Fruit fly (Drosophila melanogaster): ENCODE measurements around the gene CG16952.
A peak's percentile ranks its signal among the peaks of the same experiment; 100 is the strongest.

CG16952 gene

dm6 chrX:15860479-15860878 lies 9.5 kb upstream of the CG16952 start (continued):
- TF ChIP-seq CG4820 (GFP tag; optimal IDR thresholded peaks at IDR 0.05) (no peak), br (optimal IDR thresholded peaks at IDR 0.05) (no peak), CG16813 (GFP tag; IDR thresholded peaks at IDR 0.05; ENCODE audit: partially characterized antibody) (0 out of 3 replicates have a peak, but pooled peaks have one; percentile 14), trh (GFP tag; optimal IDR thresholded peaks at IDR 0.05) (no peak), Dref (GFP tag; IDR thresholded peaks at IDR 0.05) (peak; percentile 37; the same call in 1 of the 2 replicates), az2 (GFP tag; optimal IDR thresholded peaks at IDR 0.05) (no peak), CG30403 (GFP tag; optimal IDR thresholded peaks at IDR 0.05) (no peak), CkIIα-i1 (GFP tag; IDR thresholded peaks at IDR 0.05) (no peak), Hmr (GFP tag; optimal IDR thresholded peaks at IDR 0.05) (peak; percentile 61), wek (GFP tag; optimal IDR thresholded peaks at IDR 0.05) (no peak), Poxn (GFP tag; IDR thresholded peaks at IDR 0.05) (no peak), CG1233 (GFP tag; optimal IDR thresholded peaks at IDR 0.05) (no peak), Ravus (GFP tag; IDR thresholded peaks at IDR 0.05) (no peak), vvl (GFP tag; IDR thresholded peaks at IDR 0.05) (peak; percentile 49), tx (GFP tag; optimal IDR thresholded peaks at IDR 0.05) (no peak), CG14860 (GFP tag; IDR thresholded peaks at IDR 0.05; ENCODE audit: partially characterized antibody) (no peak), CG10543 (GFP tag; optimal IDR thresholded peaks at IDR 0.05) (peak; percentile 57), sens-2 (GFP tag; IDR thresholded peaks at IDR 0.05) (no peak), CG10654 (GFP tag; optimal IDR thresholded peaks at IDR 0.05) (no peak), CG3847 (GFP tag; IDR thresholded peaks at IDR 0.05) (peak; percentile 31; the same call in 1 of the 2 replicates), Ssrp (tag; optimal IDR thresholded peaks at IDR 0.05) (no peak), CG1792 (GFP tag; optimal IDR thresholded peaks at IDR 0.05) (no peak), bowl (GFP tag; IDR thresholded peaks at IDR 0.05) (no peak), CG4404 (GFP tag; IDR thresholded peaks at IDR 0.05) (no peak), CG8944 (GFP tag; optimal IDR thresholded peaks at IDR 0.05) (no peak), nerfin-2 (GFP tag; IDR thresholded peaks at IDR 0.05; ENCODE audit: partially characterized antibody) (peak; percentile 41; the same call in 1 of the 2 replicates), cad (GFP tag; optimal IDR thresholded peaks at IDR 0.05) (no peak), CG9932 (GFP tag; IDR thresholded peaks at IDR 0.05) (0 out of 2 replicates have a peak, but pooled peaks have one; percentile 18), luna (GFP tag; optimal IDR thresholded peaks at IDR 0.05) (no peak), Scr (GFP tag; IDR thresholded peaks at IDR 0.05; ENCODE audit: partially characterized antibody) (no peak), CG2120 (GFP tag; optimal IDR thresholded peaks at IDR 0.05) (peak; percentile 25), tio (GFP tag; optimal IDR thresholded peaks at IDR 0.05) (no peak), en (GFP tag; optimal IDR thresholded peaks at IDR 0.05) (no peak), org-1 (GFP tag; optimal IDR thresholded peaks at IDR 0.05) (no peak), dmrt11E (tag; optimal IDR thresholded peaks at IDR 0.05) (no peak), unc-4 (GFP tag; IDR thresholded peaks at IDR 0.05; ENCODE audit: partially characterized antibody) (no peak), MTF-1 (GFP tag; optimal IDR thresholded peaks at IDR 0.05; ENCODE audit: borderline replicate concordance) (peak; percentile 81), CG1024 (GFP tag; IDR thresholded peaks at IDR 0.05) (no peak), cas (GFP tag; IDR thresholded peaks at IDR 0.05) (no peak), CG14441 (GFP tag; IDR thresholded peaks at IDR 0.05) (peak; percentile 40; the same call in 1 of the 2 replicates), CG11504 (tag; optimal IDR thresholded peaks at IDR 0.05) (no peak), CG17385 (GFP tag; optimal IDR thresholded peaks at IDR 0.05) (no peak), schlank (tag; optimal IDR thresholded peaks at IDR 0.05) (no peak), MESR4 (GFP tag; optimal IDR thresholded peaks at IDR 0.05) (no peak), kni (GFP tag; optimal IDR thresholded peaks at IDR 0.05) (no peak), Max (GFP tag; optimal IDR thresholded peaks at IDR 0.05) (peak; percentile 2), nau (GFP tag; optimal IDR thresholded peaks at IDR 0.05) (no peak), CG4328 (GFP tag; optimal IDR thresholded peaks at IDR 0.05) (peak; percentile 50), Usf (GFP tag; optimal IDR thresholded peaks at IDR 0.05) (no peak), Mrtf (GFP tag; IDR thresholded peaks at IDR 0.05) (no peak), CG34376 (GFP tag; optimal IDR thresholded peaks at IDR 0.05) (peak; percentile 70), usp (GFP tag; optimal IDR thresholded peaks at IDR 0.05) (no peak)

Data from whole organism, embryonic.